Fruit fly (Drosophila melanogaster) whole organism, embryonic: ENCODE data around the gene CG3566.

Source experiments
- Atf3 ChIP-seq: fragments of 200-800 bp; sonication (Bioruptor generic); optimal IDR thresholded peaks from 3 replicates; lab custom pipeline; 2016; ENCODE audit warnings: missing biosample characterization, missing genetic modification characterization
- Blimp-1 ChIP-seq: fragments of 200-800 bp; sonication (Bioruptor generic); optimal IDR thresholded peaks from 3 replicates; lab custom pipeline; 2018; ENCODE audit warnings: missing biosample characterization, missing genetic modification characterization, mild to moderate bottlenecking, moderate library complexity, missing genetic modification reagents
- CG11560 ChIP-seq: fragments of 200-800 bp; sonication (Bioruptor generic); IDR thresholded peaks from 3 replicates; pipeline ENCODE4 v1.3.6; 2022; ENCODE audit warnings: missing biosample characterization, missing genetic modification characterization
- CG12071 ChIP-seq: fragments of 200-800 bp; sonication (Bioruptor generic); optimal IDR thresholded peaks from 3 replicates; lab custom pipeline; 2018; ENCODE audit warnings: missing biosample characterization, mild to moderate bottlenecking, missing genetic modification characterization
- CG17328 ChIP-seq: fragments of 200-800 bp; sonication (Bioruptor generic); IDR thresholded peaks from 2 replicates; pipeline ENCODE4 v1.3.6; 2022; ENCODE audit warnings: missing biosample characterization, missing genetic modification characterization
- CG18599 ChIP-seq: fragments of 200-800 bp; sonication (Bioruptor generic); optimal IDR thresholded peaks from 3 replicates; lab custom pipeline; 2017; ENCODE audit warnings: missing biosample characterization, missing genetic modification characterization, mild to moderate bottlenecking, moderate library complexity, missing genetic modification reagents
- CG18764 ChIP-seq: fragments of 200-800 bp; sonication (Bioruptor generic); optimal IDR thresholded peaks from 3 replicates; lab custom pipeline; 2016; ENCODE audit warnings: missing biosample characterization, missing genetic modification characterization
- CG2129 ChIP-seq: fragments of 200-800 bp; sonication (Bioruptor generic); IDR thresholded peaks from 2 replicates; pipeline ENCODE4 v1.3.6; 2022; ENCODE audit warnings: missing biosample characterization, missing genetic modification characterization; ENCODE audit not compliant: partially characterized antibody
- CG32532 ChIP-seq: fragments of 200-800 bp; sonication (Bioruptor generic); IDR thresholded peaks from 2 replicates; pipeline ENCODE4 v1.3.6; 2022; ENCODE audit warnings: missing biosample characterization, missing genetic modification characterization
- CG3726 ChIP-seq: fragments of 200-800 bp; sonication (Bioruptor generic); IDR thresholded peaks from 3 replicates; pipeline ENCODE4, ENCODE4 v1.3.6; 2022; ENCODE audit warnings: missing biosample characterization, missing genetic modification characterization
- CG3838 ChIP-seq: fragments of 200-800 bp; sonication (Bioruptor generic); optimal IDR thresholded peaks from 3 replicates; lab custom pipeline; 2016; ENCODE audit warnings: missing biosample characterization, missing genetic modification characterization
- CG4360 ChIP-seq: fragments of 200-800 bp; sonication (Bioruptor generic); IDR thresholded peaks from 2 replicates; pipeline ENCODE4 v1.3.6; 2022; ENCODE audit warnings: missing biosample characterization, missing genetic modification characterization
- CG4617 ChIP-seq: fragments of 200-800 bp; sonication (Bioruptor generic); optimal IDR thresholded peaks from 3 replicates; lab custom pipeline; 2016; ENCODE audit warnings: missing biosample characterization, missing genetic modification characterization, borderline replicate concordance
- CG4820 ChIP-seq: fragments of 200-800 bp; sonication (Bioruptor generic); optimal IDR thresholded peaks from 3 replicates; lab custom pipeline; 2016; ENCODE audit warnings: missing biosample characterization, missing genetic modification characterization
- CG6791 ChIP-seq: fragments of 200-800 bp; sonication (Bioruptor generic); IDR thresholded peaks from 3 replicates; pipeline ENCODE4 v1.3.6; 2022; ENCODE audit warnings: missing biosample characterization, missing genetic modification characterization; ENCODE audit not compliant: partially characterized antibody
- CG8924 ChIP-seq: fragments of 200-800 bp; optimal IDR thresholded peaks from 3 replicates; lab custom pipeline; 2019; ENCODE audit warnings: missing biosample characterization, mild to moderate bottlenecking, missing genetic modification characterization, moderate library complexity
- CG9609 ChIP-seq: fragments of 200-800 bp; sonication (Bioruptor generic); optimal IDR thresholded peaks from 3 replicates; lab custom pipeline; 2016; ENCODE audit warnings: missing biosample characterization, missing genetic modification characterization
- HLH3B ChIP-seq: fragments of 200-800 bp; sonication (Bioruptor generic); IDR thresholded peaks from 2 replicates; pipeline ENCODE4 v1.3.6; 2022; ENCODE audit warnings: missing biosample characterization, missing genetic modification characterization
- Hmr ChIP-seq: fragments of 200-800 bp; sonication (Bioruptor generic); optimal IDR thresholded peaks from 3 replicates; lab custom pipeline; 2017; ENCODE audit warnings: mild to moderate bottlenecking, missing biosample characterization, missing genetic modification reagents, missing genetic modification characterization
- Hmx ChIP-seq: fragments of 200-800 bp; sonication (Bioruptor generic); optimal IDR thresholded peaks from 2 replicates; lab custom pipeline; 2016; ENCODE audit warnings: missing biosample characterization, missing genetic modification characterization
- Pdp1 ChIP-seq, 2 experiments: fragments of 200-800 bp; sonication (Bioruptor generic); optimal IDR thresholded peaks; 3 replicates each; lab custom pipeline; 2016; ENCODE audit warnings: missing biosample characterization in 2 of 2, missing genetic modification characterization in 2 of 2, mild to moderate bottlenecking in 1 of 2, moderate library complexity in 1 of 2
- Scr ChIP-seq: fragments of 200-800 bp; sonication (Bioruptor generic); IDR thresholded peaks from 2 replicates; pipeline ENCODE4 v1.3.6; 2022; ENCODE audit warnings: missing biosample characterization, missing genetic modification characterization; ENCODE audit not compliant: partially characterized antibody
- Sox102F ChIP-seq: fragments of 200-800 bp; sonication (Bioruptor generic); optimal IDR thresholded peaks from 2 replicates; lab custom pipeline; 2018; ENCODE audit warnings: missing biosample characterization, mild to moderate bottlenecking, missing genetic modification characterization, moderate library complexity
- TFAM ChIP-seq: fragments of 200-800 bp; sonication (Bioruptor generic); optimal IDR thresholded peaks from 2 replicates; lab custom pipeline; 2017; ENCODE audit warnings: missing biosample characterization, missing genetic modification characterization, inconsistent platforms
- YL-1 ChIP-seq: fragments of 200-800 bp; sonication (Bioruptor generic); optimal IDR thresholded peaks from 3 replicates; lab custom pipeline; 2017; ENCODE audit warnings: missing biosample characterization, mild to moderate bottlenecking, missing genetic modification characterization
- ato ChIP-seq: fragments of 200-800 bp; sonication (Bioruptor generic); IDR thresholded peaks from 2 replicates; pipeline ENCODE4 v1.3.6; 2022; ENCODE audit warnings: missing biosample characterization, missing genetic modification characterization; ENCODE audit not compliant: partially characterized antibody
- bigmax ChIP-seq: fragments of 200-800 bp; sonication (Bioruptor generic); optimal IDR thresholded peaks from 2 replicates; lab custom pipeline; 2018; ENCODE audit warnings: missing biosample characterization, mild to moderate bottlenecking, missing genetic modification characterization
- br ChIP-seq: fragments of >200 bp; optimal IDR thresholded peaks from 2 replicates; lab custom pipeline; 2017
- corto ChIP-seq: fragments of 200-800 bp; sonication (Bioruptor generic); optimal IDR thresholded peaks from 2 replicates; lab custom pipeline; 2016; ENCODE audit warnings: missing biosample characterization, mild to moderate bottlenecking, missing genetic modification characterization, moderate library complexity
- dmrt11E ChIP-seq: fragments of 200-800 bp; sonication (Bioruptor generic); optimal IDR thresholded peaks from 3 replicates; lab custom pipeline; 2018; ENCODE audit warnings: missing biosample characterization, mild to moderate bottlenecking, missing genetic modification characterization, moderate library complexity
- exex ChIP-seq: fragments of 200-800 bp; sonication (Bioruptor generic); optimal IDR thresholded peaks from 4 replicates; lab custom pipeline; 2018; ENCODE audit warnings: missing biosample characterization, mild to moderate bottlenecking, missing genetic modification characterization, moderate library complexity
- gcm ChIP-seq: fragments of 200-800 bp; sonication (Bioruptor generic); optimal IDR thresholded peaks from 2 replicates; lab custom pipeline; 2019; ENCODE audit warnings: missing biosample characterization, mild to moderate bottlenecking, missing genetic modification characterization, moderate library complexity
- gfzf ChIP-seq: fragments of 200-800 bp; sonication (Bioruptor generic); optimal IDR thresholded peaks from 2 replicates; lab custom pipeline; 2016; ENCODE audit warnings: missing biosample characterization, mild to moderate bottlenecking, missing genetic modification characterization, moderate library complexity
- lab ChIP-seq: fragments of 200-800 bp; sonication (Bioruptor generic); optimal IDR thresholded peaks from 3 replicates; lab custom pipeline; 2017; ENCODE audit warnings: missing biosample characterization, missing genetic modification characterization, mild to moderate bottlenecking, moderate library complexity, missing genetic modification reagents
- lmd ChIP-seq: fragments of 200-800 bp; sonication (Bioruptor generic); IDR thresholded peaks from 2 replicates; pipeline ENCODE4 v1.3.6; 2022; ENCODE audit warnings: missing biosample characterization, missing genetic modification characterization
- lov ChIP-seq, 2 experiments: fragments of 200-800 bp in 1 of 2; fragments of >200 bp in 1 of 2; sonication (Bioruptor generic) in 1 of 2; IDR thresholded peaks in 1 of 2; optimal IDR thresholded peaks in 1 of 2; 2 replicates in 1 of 2; 3 replicates in 1 of 2; pipeline versions ENCODE4 v1.3.6 to Lab custom; 2017 to 2022; ENCODE audit warnings: missing biosample characterization in 1 of 2, missing genetic modification characterization in 1 of 2
- mirr ChIP-seq: fragments of 200-800 bp; sonication (Bioruptor generic); optimal IDR thresholded peaks from 3 replicates; lab custom pipeline; 2018; ENCODE audit warnings: missing biosample characterization, mild to moderate bottlenecking, missing genetic modification characterization
- pho ChIP-seq: fragments of 200-800 bp; sonication (Bioruptor generic); optimal IDR thresholded peaks from 2 replicates; lab custom pipeline; 2016; ENCODE audit warnings: missing biosample characterization, missing genetic modification characterization
- sisA ChIP-seq: fragments of 200-800 bp; sonication (Bioruptor generic); IDR thresholded peaks from 2 replicates; pipeline ENCODE4 v1.3.6; 2022; ENCODE audit warnings: missing biosample characterization, missing genetic modification characterization
- so ChIP-seq: fragments of 200-800 bp; sonication (Bioruptor generic); IDR thresholded peaks from 3 replicates; pipeline ENCODE4 v1.3.6; 2022; ENCODE audit warnings: missing biosample characterization, missing genetic modification characterization
- sob ChIP-seq: fragments of 200-800 bp; sonication (Bioruptor generic); IDR thresholded peaks from 2 replicates; pipeline ENCODE4 v1.3.6; 2022; ENCODE audit warnings: missing biosample characterization, missing genetic modification characterization
- sug ChIP-seq: fragments of 200-800 bp; optimal IDR thresholded peaks from 2 replicates; lab custom pipeline; 2019; ENCODE audit warnings: missing biosample characterization, mild to moderate bottlenecking, missing genetic modification characterization, moderate library complexity
- tin ChIP-seq: fragments of 200-800 bp; sonication (Bioruptor generic); optimal IDR thresholded peaks from 3 replicates; lab custom pipeline; 2016; ENCODE audit warnings: missing biosample characterization, missing genetic modification characterization
- twi ChIP-seq: fragments of 200-800 bp; optimal IDR thresholded peaks from 2 replicates; lab custom pipeline; 2019; ENCODE audit warnings: missing biosample characterization, mild to moderate bottlenecking, missing genetic modification characterization, moderate library complexity
- unc-4 ChIP-seq: fragments of 200-800 bp; sonication (Bioruptor generic); IDR thresholded peaks from 2 replicates; pipeline ENCODE4 v1.3.6; 2022; ENCODE audit warnings: missing biosample characterization, missing genetic modification characterization; ENCODE audit not compliant: partially characterized antibody
- vfl ChIP-seq: fragments of 200-800 bp; sonication (Bioruptor generic); optimal IDR thresholded peaks from 2 replicates; lab custom pipeline; 2016; ENCODE audit warnings: missing biosample characterization, missing genetic modification characterization
- wek ChIP-seq: fragments of 200-800 bp; sonication (Bioruptor generic); optimal IDR thresholded peaks from 3 replicates; lab custom pipeline; 2018; ENCODE audit warnings: missing biosample characterization, mild to moderate bottlenecking, missing genetic modification characterization, moderate library complexity
- yki ChIP-seq: fragments of >200 bp; optimal IDR thresholded peaks from 3 replicates; lab custom pipeline; 2018

The CG3566 gene

dm6 chrX:6260900-6261299 lies 15.6 kb downstream of the CG3566 start, which contains the start of gene Josd (continued):
- peak; percentile 50; the same call in 1 of the 2 replicates for TF ChIP-seq ato (GFP tag; lab: Robert Waterston, UW)
- no peak for TF ChIP-seq CG12071
- TF ChIP-seq CG2129: peak; percentile 74; the same call in 1 of the 2 replicates
- TF ChIP-seq Atf3 (GFP tag; lab: Kevin White, UChicago): no peak
- no peak for TF ChIP-seq CG3726 (GFP tag; lab: Robert Waterston, UW)
- no peak for TF ChIP-seq lmd (GFP tag; lab: Robert Waterston, UW)

DNA sequence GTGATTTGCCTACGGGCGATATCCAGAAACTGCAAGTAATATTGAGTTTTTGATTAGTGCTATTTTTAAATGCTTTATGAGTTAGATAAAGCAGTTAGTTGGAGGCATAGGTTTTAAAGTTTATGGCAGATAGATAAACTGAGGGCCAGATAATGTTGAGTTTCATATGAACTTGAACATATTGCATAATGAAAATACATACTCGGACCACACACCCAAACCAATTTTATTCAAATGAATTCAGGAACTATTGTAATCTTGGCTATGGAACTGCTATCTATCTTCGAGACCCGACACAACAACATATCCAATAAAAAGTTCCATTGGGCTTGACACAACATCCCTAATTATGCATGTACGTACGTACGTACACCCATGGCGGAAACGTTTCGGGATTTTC lies 16.8 kb downstream of the CG3566 start:
- TF ChIP-seq br (lab: Kevin White, UChicago) (no peak), wek (no peak), TFAM (GFP tag; lab: Kevin White, UChicago) (no peak), mirr (GFP tag; lab: Kevin White, UChicago) (peak; percentile 66), lov (optimal IDR thresholded peaks at IDR 0.05; lab: Kevin White, UChicago) (no peak), lov (GFP tag; IDR thresholded peaks at IDR 0.05; lab: Robert Waterston, UW) (no peak), CG4617 (no peak), CG3838 (no peak), CG18599 (GFP tag; lab: Kevin White, UChicago) (no peak), Pdp1 (GFP tag; optimal IDR thresholded peaks at IDR 0.05; lab: Kevin White, UChicago) (peak in 1 of 2 experiments; percentile 73), exex (peak; percentile 37), bigmax (GFP tag; lab: Kevin White, UChicago) (no peak), Blimp-1 (GFP tag; lab: Kevin White, UChicago) (no peak), sug (peak; percentile 3)

- TF ChIP-seq sisA: 0 out of 2 replicates have a peak, but pooled peaks have one; percentile 14
- no peak for TF ChIP-seq CG4820 (GFP tag; lab: Kevin White, UChicago)
- TF ChIP-seq CG9609 (GFP tag; lab: Kevin White, UChicago): no peak
- no peak for TF ChIP-seq HLH3B (GFP tag; lab: Robert Waterston, UW)
- TF ChIP-seq CG11560 (tag; lab: Robert Waterston, UW): no peak
- TF ChIP-seq CG17328 (GFP tag; lab: Robert Waterston, UW): peak; percentile 29; the same call in 1 of the 2 replicates
- TF ChIP-seq Sox102F (GFP tag; lab: Kevin White, UChicago): peak; percentile 49
- peak; percentile 52 for TF ChIP-seq CG8924 (tag; lab: Kevin White, UChicago)
- peak; percentile 47 for TF ChIP-seq CG32532 (GFP tag; lab: Robert Waterston, UW)
- TF ChIP-seq unc-4 (GFP tag; lab: Robert Waterston, UW): peak; percentile 93
- TF ChIP-seq dmrt11E (tag; lab: Kevin White, UChicago): peak; percentile 50
- peak; percentile 34 for TF ChIP-seq lab (GFP tag; lab: Kevin White, UChicago)
- peak; percentile 28; the same call in 1 of the 2 replicates for TF ChIP-seq sob (GFP tag; lab: Robert Waterston, UW)
- peak; percentile 90 for TF ChIP-seq CG6791 (GFP tag; lab: Robert Waterston, UW)
- no peak for TF ChIP-seq corto (GFP tag; lab: Kevin White, UChicago)
- peak; percentile 29 for TF ChIP-seq twi (tag; lab: Kevin White, UChicago)
- TF ChIP-seq so (GFP tag; lab: Robert Waterston, UW): no peak
- TF ChIP-seq CG4360: no peak
- no peak for TF ChIP-seq lov (optimal IDR thresholded peaks at IDR 0.05; lab: Kevin White, UChicago)
- TF ChIP-seq lov (GFP tag; IDR thresholded peaks at IDR 0.05; lab: Robert Waterston, UW): no peak
- TF ChIP-seq pho (GFP tag; lab: Kevin White, UChicago): no peak
- no peak for TF ChIP-seq vfl
- TF ChIP-seq Hmr (GFP tag; lab: Kevin White, UChicago): peak; percentile 27
- peak; percentile 0 for TF ChIP-seq CG18764 (GFP tag; lab: Kevin White, UChicago)
- TF ChIP-seq gfzf (GFP tag; lab: Kevin White, UChicago): peak; percentile 16
- no peak for TF ChIP-seq yki (lab: Kevin White, UChicago)
- peak; percentile 21 for TF ChIP-seq gcm (GFP tag; lab: Kevin White, UChicago)
- peak; percentile 94 for TF ChIP-seq Scr
- TF ChIP-seq YL-1 (GFP tag; lab: Kevin White, UChicago): peak; percentile 45
- no peak for TF ChIP-seq Hmx (GFP tag; lab: Kevin White, UChicago)
- peak; percentile 6 for TF ChIP-seq tin
Observed at dm6 chrX:6255414-6255915, 21.1 kb downstream of the CG3566 start, which contains the start of the genes Rbcn-3A and Spx. Gene Rbcn-3A (minus strand): TSS chrX:6255487. Gene Spx (plus strand): TSS chrX:6255822.
